Fruit fly (Drosophila melanogaster): Measurements from ENCODE around the gene Orct.

DNA sequence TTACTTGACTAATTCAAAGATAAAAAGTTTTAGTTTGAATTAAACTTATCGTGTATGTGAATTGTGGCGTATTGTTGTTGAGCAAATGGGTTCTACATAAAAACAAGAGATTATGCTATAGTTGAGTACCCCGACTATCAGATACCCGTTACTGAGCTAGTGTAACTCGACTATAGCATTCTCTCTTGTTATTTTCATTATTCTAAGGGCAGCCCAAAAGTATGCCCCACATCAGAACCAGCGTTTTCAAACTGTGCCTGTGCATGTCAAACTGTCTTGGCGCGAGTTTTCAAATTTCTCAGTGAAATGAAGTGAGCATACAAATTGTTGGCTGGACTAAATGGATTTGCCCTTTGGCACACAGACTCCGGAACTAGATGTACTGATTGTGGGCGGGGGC, 3.2 kb downstream of the Orct start, which contains the start of gene shps:
- TF ChIP-seq psq (optimal IDR thresholded peaks at IDR 0.05) (no peak), h (optimal IDR thresholded peaks at IDR 0.05) (no peak), insv (optimal IDR thresholded peaks at IDR 0.05) (no peak)
